Worm (Caenorhabditis elegans) whole organism, L1 larva: ENCODE measurements around the gene Y57G11C.3.

Source experiments
- C04F5.9 ChIP-seq: sonication (generic microtip); optimal IDR thresholded peaks from 2 replicates; lab custom pipeline; 2016; ENCODE audit warnings: missing genetic modification characterization, missing compliant biosample characterization
- C16A3.4 ChIP-seq: fragments of 150-350 bp; optimal IDR thresholded peaks from 2 replicates; lab custom pipeline; 2014; ENCODE audit warnings: missing biosample characterization, missing genetic modification characterization
- C34B4.2 ChIP-seq: sonication (generic microtip); optimal IDR thresholded peaks from 2 replicates; lab custom pipeline; 2017; ENCODE audit warnings: mild to moderate bottlenecking, missing genetic modification characterization, missing compliant biosample characterization
- Y116A8C.19 ChIP-seq: sonication (generic microtip); optimal IDR thresholded peaks from 2 replicates; lab custom pipeline; 2016; ENCODE audit warnings: missing compliant biosample characterization, missing genetic modification characterization, borderline replicate concordance
- alr-1 ChIP-seq: fragments of 200-800 bp; sonication (Bioruptor generic); optimal IDR thresholded peaks from 2 replicates; lab custom pipeline; 2018; ENCODE audit warnings: borderline replicate concordance, mild to moderate bottlenecking, missing genetic modification characterization, missing compliant biosample characterization
- aly-2 ChIP-seq: fragments of 150-350 bp; optimal IDR thresholded peaks from 2 replicates; lab custom pipeline; 2014; ENCODE audit warnings: missing biosample characterization, missing genetic modification characterization
- ama-1 ChIP-seq: fragments of 150-350 bp; optimal IDR thresholded peaks from 2 replicates; lab custom pipeline; 2014
- blmp-1 ChIP-seq: fragments of 150-350 bp; optimal IDR thresholded peaks from 2 replicates; lab custom pipeline; 2014; ENCODE audit warnings: missing biosample characterization, missing genetic modification characterization
- ceh-63 ChIP-seq: fragments of 200-800 bp; sonication (Bioruptor generic); optimal IDR thresholded peaks from 2 replicates; lab custom pipeline; 2018; ENCODE audit warnings: mild to moderate bottlenecking, missing genetic modification characterization, missing compliant biosample characterization
- ceh-88 ChIP-seq: fragments of 200-800 bp; sonication (Bioruptor generic); IDR thresholded peaks from 2 replicates; pipeline ENCODE4 v1.3.6; 2022; ENCODE audit warnings: missing genetic modification characterization, missing compliant biosample characterization
- dpl-1 ChIP-seq, 3 experiments: fragments of 150-350 bp in 2 of 3; sonication (generic microtip) in 1 of 3; optimal IDR thresholded peaks; 2 replicates each; lab custom pipeline; 2014 to 2017; ENCODE audit warnings: missing biosample characterization in 3 of 3, missing genetic modification characterization in 3 of 3, missing genetic modification reagents in 3 of 3
- dsc-1 ChIP-seq: sonication (generic microtip); optimal IDR thresholded peaks from 2 replicates; lab custom pipeline; 2016; ENCODE audit warnings: mild to moderate bottlenecking, missing genetic modification characterization, missing compliant biosample characterization
- efl-1 ChIP-seq, 4 experiments: fragments of 150-350 bp; optimal IDR thresholded peaks in 3 of 4; peaks in 1 of 4; 1 replicate in 1 of 4; 2 replicates in 3 of 4; lab custom pipeline; 2014; ENCODE audit warnings: missing biosample characterization in 2 of 4, missing genetic modification characterization in 2 of 4, missing genetic modification reagents in 2 of 4
- efl-3 ChIP-seq: fragments of 200-800 bp; sonication (Bioruptor generic); optimal IDR thresholded peaks from 2 replicates; lab custom pipeline; 2018; ENCODE audit warnings: mild to moderate bottlenecking, missing genetic modification characterization, missing compliant biosample characterization
- ets-5 ChIP-seq: fragments of 200-800 bp; sonication (Bioruptor generic); IDR thresholded peaks from 2 replicates; pipeline ENCODE4 v1.3.6; 2022; ENCODE audit warnings: missing genetic modification characterization, missing compliant biosample characterization
- fkh-8 ChIP-seq: sonication (generic microtip); optimal IDR thresholded peaks from 2 replicates; lab custom pipeline; 2016; ENCODE audit warnings: mild to moderate bottlenecking, missing genetic modification characterization, missing compliant biosample characterization
- grh-1 ChIP-seq: fragments of 200-800 bp; sonication (Bioruptor generic); IDR thresholded peaks from 2 replicates; pipeline ENCODE4 v1.3.6; 2022; ENCODE audit warnings: missing genetic modification reagents, missing genetic modification characterization, missing compliant biosample characterization
- hlh-17 ChIP-seq: fragments of 200-800 bp; sonication (Bioruptor generic); optimal IDR thresholded peaks from 2 replicates; lab custom pipeline; 2018; ENCODE audit warnings: missing genetic modification characterization, mild to moderate bottlenecking, missing compliant biosample characterization, moderate library complexity, borderline replicate concordance
- hlh-4 ChIP-seq: sonication (generic microtip); optimal IDR thresholded peaks from 2 replicates; lab custom pipeline; 2016; ENCODE audit warnings: mild to moderate bottlenecking, missing genetic modification characterization, missing compliant biosample characterization
- irx-1 ChIP-seq: sonication (generic microtip); optimal IDR thresholded peaks from 2 replicates; lab custom pipeline; 2016; ENCODE audit warnings: missing genetic modification characterization, missing compliant biosample characterization
- isw-1 ChIP-seq: fragments of 200-800 bp; sonication (Bioruptor generic); IDR thresholded peaks from 2 replicates; pipeline ENCODE4 v1.3.6; 2022; ENCODE audit warnings: missing genetic modification characterization, missing compliant biosample characterization
- jun-1 ChIP-seq: fragments of 150-350 bp; optimal IDR thresholded peaks from 2 replicates; lab custom pipeline; 2014; ENCODE audit warnings: missing biosample characterization, missing genetic modification reagents, missing genetic modification characterization
- lin-13 ChIP-seq: fragments of 150-350 bp; optimal IDR thresholded peaks from 2 replicates; lab custom pipeline; 2014; ENCODE audit warnings: missing biosample characterization, missing genetic modification reagents, missing genetic modification characterization
- lin-35 ChIP-seq, 2 experiments: fragments of 150-350 bp; optimal IDR thresholded peaks; 2 replicates each; lab custom pipeline; 2014; ENCODE audit warnings: missing biosample characterization in 2 of 2, missing genetic modification characterization in 2 of 2, missing genetic modification reagents in 2 of 2
- lsy-2 ChIP-seq, 2 experiments: fragments of 150-350 bp; optimal IDR thresholded peaks; 2 replicates each; lab custom pipeline; 2014; ENCODE audit warnings: missing biosample characterization in 2 of 2, missing genetic modification characterization in 2 of 2
- mab-9 ChIP-seq: fragments of 200-800 bp; sonication (Bioruptor generic); IDR thresholded peaks from 2 replicates; pipeline ENCODE4 v1.3.6; 2022; ENCODE audit warnings: missing genetic modification reagents, missing genetic modification characterization, missing compliant biosample characterization
- nhr-19 ChIP-seq: fragments of 200-800 bp; sonication (Bioruptor generic); conservative IDR thresholded peaks from 2 replicates; pipeline ENCODE4 v1.3.6; 2022; ENCODE audit warnings: missing genetic modification characterization, missing compliant biosample characterization
- nhr-237 ChIP-seq: fragments of 150-350 bp; optimal IDR thresholded peaks from 2 replicates; lab custom pipeline; 2014; ENCODE audit warnings: missing biosample characterization, missing genetic modification characterization
- nhr-71 ChIP-seq: sonication (generic microtip); optimal IDR thresholded peaks from 2 replicates; lab custom pipeline; 2016; ENCODE audit warnings: mild to moderate bottlenecking, missing genetic modification characterization, moderate library complexity, missing compliant biosample characterization
- nhr-76 ChIP-seq: sonication (generic microtip); optimal IDR thresholded peaks from 2 replicates; lab custom pipeline; 2017; ENCODE audit warnings: missing biosample characterization, missing genetic modification characterization
- nhr-90 ChIP-seq: sonication (generic microtip); optimal IDR thresholded peaks from 2 replicates; lab custom pipeline; 2016; ENCODE audit warnings: mild to moderate bottlenecking, missing genetic modification characterization, missing compliant biosample characterization; ENCODE audit not compliant: poor library complexity
- pag-3 ChIP-seq: sonication (generic microtip); optimal IDR thresholded peaks from 2 replicates; lab custom pipeline; 2017; ENCODE audit warnings: missing genetic modification characterization, mild to moderate bottlenecking, missing compliant biosample characterization, antibody characterized with exemption, borderline replicate concordance; ENCODE audit not compliant: insufficient read depth
- skn-1 ChIP-seq: fragments of 150-350 bp; optimal IDR thresholded peaks from 2 replicates; lab custom pipeline; 2014; ENCODE audit warnings: missing biosample characterization, missing genetic modification characterization
- sox-4 ChIP-seq: sonication (generic microtip); optimal IDR thresholded peaks from 2 replicates; lab custom pipeline; 2016; ENCODE audit warnings: missing genetic modification characterization, missing compliant biosample characterization
- sup-37 ChIP-seq: fragments of 200-800 bp; sonication (Bioruptor generic); optimal IDR thresholded peaks from 2 replicates; lab custom pipeline; 2018; ENCODE audit warnings: mild to moderate bottlenecking, missing genetic modification characterization, missing compliant biosample characterization
- swsn-7 ChIP-seq: sonication (generic microtip); optimal IDR thresholded peaks from 2 replicates; lab custom pipeline; 2016; ENCODE audit warnings: missing genetic modification characterization, missing compliant biosample characterization
- unc-86 ChIP-seq: sonication (generic microtip); optimal IDR thresholded peaks from 2 replicates; lab custom pipeline; 2016; ENCODE audit warnings: missing genetic modification characterization, missing compliant biosample characterization
- vab-15 ChIP-seq: sonication (generic microtip); optimal IDR thresholded peaks from 2 replicates; lab custom pipeline; 2017; ENCODE audit warnings: missing genotype, mild to moderate bottlenecking, missing genetic modification characterization, missing compliant biosample characterization
- xbp-1 ChIP-seq: sonication (generic microtip); optimal IDR thresholded peaks from 2 replicates; lab custom pipeline; 2016; ENCODE audit warnings: missing genetic modification characterization, missing compliant biosample characterization
- ztf-11 ChIP-seq, 2 experiments: sonication (generic microtip); optimal IDR thresholded peaks; 2 replicates each; lab custom pipeline; 2016 to 2017; ENCODE audit warnings: missing genetic modification characterization in 2 of 2, missing biosample characterization in 1 of 2, missing compliant biosample characterization in 1 of 2

Gene Y57G11C.3

ce11 chrIV:14767693-14768251 lies at the start of gene Y57G11C.3, which contains the start of gene mrps-7 (continued):
- TF ChIP-seq nhr-19 (peak; percentile 94), pag-3 (no peak), grh-1 (peak; percentile 88), lsy-2 (tag; optimal IDR thresholded peaks at IDR 0.05; lab: Kevin White, UChicago) (peak; percentile 95 to 96), jun-1 (tag; lab: Kevin White, UChicago) (peak; percentile 87), sox-4 (peak; percentile 71), isw-1 (peak; percentile 96), xbp-1 (peak; percentile 94), blmp-1 (peak; percentile 71), ama-1 (lab: Kevin White, UChicago) (peak; percentile 84), nhr-237 (peak; percentile 91), nhr-71 (tag; lab: Kevin White, UChicago) (peak; percentile 97), ztf-11 (tag; optimal IDR thresholded peaks at IDR 0.05; lab: Kevin White, UChicago) (peak in 1 of 2 experiments; percentile 72), vab-15 (peak; percentile 81), ceh-63 (GFP tag; lab: Kevin White, UChicago) (no peak), hlh-17 (GFP tag; lab: Kevin White, UChicago) (no peak), swsn-7 (tag; lab: Kevin White, UChicago) (peak; percentile 96), C16A3.4 (tag; lab: Kevin White, UChicago) (peak; percentile 97), lin-35 (GFP tag; optimal IDR thresholded peaks at IDR 0.05; lab: Kevin White, UChicago) (peak; percentile 89 to 94), ceh-88 (GFP tag; lab: Robert Waterston, UW) (peak; percentile 83), hlh-4 (tag; lab: Kevin White, UChicago) (no peak), irx-1 (tag; lab: Kevin White, UChicago) (peak; percentile 89), dsc-1 (tag; lab: Kevin White, UChicago) (peak; percentile 93), efl-1 (optimal IDR thresholded peaks at IDR 0.05; lab: Kevin White, UChicago) (peak; percentile 91 to 95), efl-1 (GFP tag; optimal IDR thresholded peaks at IDR 0.05 in 1 of 2; lab: Kevin White, UChicago) (peak; percentile 84 to 99), alr-1 (no peak), nhr-90 (tag; lab: Kevin White, UChicago) (peak; percentile 96), nhr-76 (tag; lab: Kevin White, UChicago) (no peak), efl-3 (GFP tag; lab: Kevin White, UChicago) (no peak), fkh-8 (tag; lab: Kevin White, UChicago) (peak; percentile 95), lin-13 (GFP tag; lab: Kevin White, UChicago) (peak; percentile 95), skn-1 (tag; lab: Kevin White, UChicago) (peak; percentile 93)
- TF ChIP-seq, all 84 proteins: peak for 67

ce11 chrIV:14728225-14728624 lies 39.8 kb upstream of the Y57G11C.3 start, which contains the start of gene Y57G11C.42:
Gene Y57G11C.42, plus strand, starts transcription at chrIV:14728525.
- TF ChIP-seq isw-1 (no peak), Y116A8C.19 (tag; lab: Kevin White, UChicago) (no peak), efl-1 (optimal IDR thresholded peaks at IDR 0.05; lab: Kevin White, UChicago) (no peak), efl-1 (GFP tag; optimal IDR thresholded peaks at IDR 0.05 in 1 of 2; lab: Kevin White, UChicago) (no peak), unc-86 (no peak), ets-5 (GFP tag; lab: Robert Waterston, UW) (no peak), sup-37 (GFP tag; lab: Kevin White, UChicago) (no peak), C34B4.2 (tag; lab: Kevin White, UChicago) (no peak), ceh-88 (GFP tag; lab: Robert Waterston, UW) (no peak), lsy-2 (tag; optimal IDR thresholded peaks at IDR 0.05; lab: Kevin White, UChicago) (no peak), hlh-17 (GFP tag; lab: Kevin White, UChicago) (no peak)

- TF ChIP-seq dpl-1 (GFP tag; optimal IDR thresholded peaks at IDR 0.05; lab: Kevin White, UChicago) = no peak
- TF ChIP-seq blmp-1 = no peak
- TF ChIP-seq C04F5.9 (tag; lab: Kevin White, UChicago) = no peak
- no peak for TF ChIP-seq nhr-76 (tag; lab: Kevin White, UChicago)
- TF ChIP-seq aly-2 (tag; lab: Kevin White, UChicago) = no peak
- no peak for TF ChIP-seq mab-9 (GFP tag; lab: Robert Waterston, UW)
Observed at ce11 chrIV:14729272-14729671, 38.7 kb upstream of the Y57G11C.3 start.
